Worm (Caenorhabditis elegans) whole organism, midembryonic: ENCODE results near the gene F15G9.5.

Source experiments
- T22C8.4 ChIP-seq: fragments of 200-800 bp; sonication (Bioruptor generic); IDR thresholded peaks from 2 replicates; pipeline ENCODE4 v1.3.6; 2022; ENCODE audit warnings: missing genetic modification characterization, missing compliant biosample characterization
- cog-1 ChIP-seq: sonication (generic microtip); optimal IDR thresholded peaks from 2 replicates; lab custom pipeline; 2016; ENCODE audit warnings: missing genetic modification characterization, missing compliant biosample characterization
- flt-1 ChIP-seq: fragments of 200-800 bp; sonication (Bioruptor generic); IDR thresholded peaks from 2 replicates; pipeline ENCODE4 v1.3.6; 2022; ENCODE audit warnings: missing genetic modification characterization, missing compliant biosample characterization
- med-1 ChIP-seq: sonication (generic microtip); optimal IDR thresholded peaks from 2 replicates; lab custom pipeline; 2017; ENCODE audit warnings: missing genetic modification characterization, mild to moderate bottlenecking, missing compliant biosample characterization, antibody characterized with exemption, missing genetic modification reagents; ENCODE audit not compliant: insufficient read depth
- tab-1 ChIP-seq: fragments of 200-800 bp; sonication (Bioruptor generic); IDR thresholded peaks from 2 replicates; pipeline ENCODE4 v1.3.6; 2022; ENCODE audit warnings: missing genetic modification characterization, missing compliant biosample characterization
- ztf-29 ChIP-seq: fragments of 200-800 bp; sonication (Bioruptor generic); IDR thresholded peaks from 2 replicates; pipeline ENCODE4 v1.3.6; 2022; ENCODE audit warnings: missing genetic modification reagents, missing genetic modification characterization, missing compliant biosample characterization

ce11 chrX:9719070-9719469 is 18.6 kb downstream of the F15G9.5 start:
- no peak for TF ChIP-seq tab-1 (GFP tag; lab: Robert Waterston, UW)
- no peak for TF ChIP-seq flt-1
- TF ChIP-seq cog-1: no peak
- no peak for TF ChIP-seq ztf-29
- TF ChIP-seq T22C8.4 (GFP tag; lab: Robert Waterston, UW): no peak
- no peak for TF ChIP-seq med-1
